Worm (Caenorhabditis elegans) whole organism, L4/young adult: ENCODE results near the gene nyn-3.

ENCODE experiments used
- W03F9.2 ChIP-seq: fragments of 150-350 bp; optimal IDR thresholded peaks from 2 replicates; lab custom pipeline; 2014; ENCODE audit warnings: missing biosample characterization, missing genetic modification characterization
- dao-5 ChIP-seq: sonication (generic microtip); optimal IDR thresholded peaks from 2 replicates; lab custom pipeline; 2016; ENCODE audit warnings: missing genotype, missing genetic modification characterization, moderate library complexity, missing compliant biosample characterization
- him-1 ChIP-seq: sonication (generic microtip); optimal IDR thresholded peaks from 2 replicates; lab custom pipeline; 2016; ENCODE audit warnings: missing genotype, missing genetic modification reagents, missing genetic modification characterization, missing compliant biosample characterization

nyn-3 gene

DNA sequence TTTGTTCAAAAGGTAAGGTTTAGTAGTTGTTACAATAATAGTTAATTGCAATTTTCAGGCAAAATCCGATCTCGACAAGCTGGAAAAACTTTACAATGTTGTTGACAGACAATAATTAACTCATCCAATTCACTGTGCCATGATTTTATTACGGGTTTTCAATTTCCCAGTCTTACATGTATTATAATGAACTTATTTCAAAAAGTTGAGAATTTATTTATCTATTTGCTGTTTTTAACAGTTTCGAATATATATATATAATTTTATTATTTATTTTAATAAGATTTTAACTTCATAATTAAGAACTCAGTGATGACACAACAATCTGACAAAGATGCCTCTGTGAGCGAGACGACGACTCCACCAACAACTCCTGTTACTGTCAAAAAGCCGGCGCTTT, 46.4 kb downstream of the nyn-3 start, which contains the start of gene lelo-1:
TSS of gene lelo-1 (plus strand) at position 301 of the 400 bp plus-strand sequence.
- no peak for TF ChIP-seq W03F9.2
- no peak for TF ChIP-seq dao-5 (tag; lab: Kevin White, UChicago)
- TF ChIP-seq him-1 (tag; lab: Kevin White, UChicago): no peak

DNA sequence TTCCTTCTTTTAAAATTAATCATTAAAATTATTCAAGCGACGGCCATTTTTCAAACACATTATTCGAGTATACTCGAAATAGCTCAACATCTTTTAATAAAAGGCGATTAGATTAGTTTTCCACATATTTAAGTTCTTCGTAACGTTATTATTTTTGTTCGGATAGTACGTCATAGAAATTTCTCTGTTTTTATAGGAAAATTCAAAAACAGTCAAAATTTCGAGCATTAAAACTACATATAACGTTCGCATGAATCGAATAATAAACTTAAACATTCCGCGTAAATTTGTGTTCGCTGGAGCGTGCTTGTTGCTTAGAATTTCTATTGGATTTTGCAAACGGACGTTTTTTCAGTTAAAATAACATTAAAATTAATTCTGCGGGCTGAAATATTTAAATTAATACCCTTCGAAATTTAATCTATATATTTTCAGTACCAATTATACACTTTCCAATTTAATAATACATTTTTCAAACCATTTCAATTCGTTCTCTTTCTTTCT, 47.2 kb downstream of the nyn-3 start, which contains the start of gene blos-4:
TSS of gene blos-4 (plus strand) at position 51 of the 504 bp plus-strand sequence.
- TF ChIP-seq dao-5 (tag; lab: Kevin White, UChicago): no peak

DNA sequence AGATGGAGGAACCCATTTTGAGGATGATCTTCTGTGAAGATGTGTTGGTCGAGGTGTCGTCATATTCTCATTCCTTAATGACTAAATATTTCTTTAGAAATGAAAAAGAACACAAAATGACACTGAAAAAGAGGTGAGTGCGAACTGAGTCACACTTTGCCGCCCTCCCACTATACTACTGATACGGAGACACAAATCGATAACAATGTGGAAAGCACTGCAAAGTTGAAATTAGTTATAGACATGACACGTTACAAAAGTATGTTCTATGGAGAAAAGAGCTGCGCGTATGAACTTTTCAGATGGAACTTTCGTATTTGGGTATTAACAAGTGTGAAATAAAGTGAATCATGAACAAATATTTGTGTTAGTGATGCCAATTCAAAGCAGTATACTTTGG, 48.3 kb downstream of the nyn-3 start, which contains the start of gene tat-4:
TSS of gene tat-4 (minus strand) at position 117 of the 400 bp plus-strand sequence.
- no peak for TF ChIP-seq dao-5 (tag; lab: Kevin White, UChicago)
- no peak for TF ChIP-seq W03F9.2
- TF ChIP-seq him-1 (tag; lab: Kevin White, UChicago): no peak

DNA sequence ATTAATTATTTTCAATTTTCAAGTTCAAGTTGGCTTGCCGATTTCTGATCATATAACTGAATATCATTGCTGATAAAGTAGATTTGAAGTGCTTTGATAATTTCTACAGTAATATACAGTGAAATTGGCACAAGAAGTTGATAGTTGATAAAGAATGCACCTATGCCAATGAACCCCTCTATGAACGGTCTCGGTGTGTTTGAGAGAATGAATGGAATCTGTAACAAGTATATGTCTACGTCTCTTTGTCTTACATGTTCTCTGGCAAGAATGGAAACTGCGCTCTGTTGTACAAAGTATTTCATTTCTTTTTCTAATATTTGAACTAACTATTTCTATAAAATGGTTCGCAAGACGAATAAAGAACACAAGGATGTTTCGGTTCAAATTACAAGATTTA, 50.7 kb downstream of the nyn-3 start, which contains the start of gene T24H7.8:
TSS of gene T24H7.8 (plus strand) at position 301 of the 400 bp plus-strand sequence.
- TF ChIP-seq dao-5 (tag; lab: Kevin White, UChicago): no peak
- TF ChIP-seq W03F9.2: no peak
- TF ChIP-seq him-1 (tag; lab: Kevin White, UChicago): no peak
